Worm (Caenorhabditis elegans) whole organism, late embryonic: ENCODE measurements around the gene srh-127.

Source experiments
- F13H6.1 ChIP-seq: sonication (generic microtip); optimal IDR thresholded peaks from 2 replicates; lab custom pipeline; 2016; ENCODE audit warnings: missing genetic modification characterization, missing compliant biosample characterization
- ahr-1 ChIP-seq: sonication (generic microtip); optimal IDR thresholded peaks from 2 replicates; lab custom pipeline; 2016; ENCODE audit warnings: missing genetic modification characterization, missing compliant biosample characterization
- ama-1 ChIP-seq: fragments of 150-350 bp; optimal IDR thresholded peaks from 2 replicates; lab custom pipeline; 2014
- ceh-22 ChIP-seq: sonication (generic microtip); optimal IDR thresholded peaks from 2 replicates; lab custom pipeline; 2017; ENCODE audit warnings: missing biosample characterization, missing genetic modification characterization
- fkh-10 ChIP-seq: fragments of 150-350 bp; optimal IDR thresholded peaks from 2 replicates; lab custom pipeline; 2014; ENCODE audit warnings: missing biosample characterization, missing genetic modification reagents, missing genetic modification characterization
- pqm-1 ChIP-seq: sonication (generic microtip); optimal IDR thresholded peaks from 2 replicates; lab custom pipeline; 2016; ENCODE audit warnings: missing genetic modification characterization, missing compliant biosample characterization

DNA sequence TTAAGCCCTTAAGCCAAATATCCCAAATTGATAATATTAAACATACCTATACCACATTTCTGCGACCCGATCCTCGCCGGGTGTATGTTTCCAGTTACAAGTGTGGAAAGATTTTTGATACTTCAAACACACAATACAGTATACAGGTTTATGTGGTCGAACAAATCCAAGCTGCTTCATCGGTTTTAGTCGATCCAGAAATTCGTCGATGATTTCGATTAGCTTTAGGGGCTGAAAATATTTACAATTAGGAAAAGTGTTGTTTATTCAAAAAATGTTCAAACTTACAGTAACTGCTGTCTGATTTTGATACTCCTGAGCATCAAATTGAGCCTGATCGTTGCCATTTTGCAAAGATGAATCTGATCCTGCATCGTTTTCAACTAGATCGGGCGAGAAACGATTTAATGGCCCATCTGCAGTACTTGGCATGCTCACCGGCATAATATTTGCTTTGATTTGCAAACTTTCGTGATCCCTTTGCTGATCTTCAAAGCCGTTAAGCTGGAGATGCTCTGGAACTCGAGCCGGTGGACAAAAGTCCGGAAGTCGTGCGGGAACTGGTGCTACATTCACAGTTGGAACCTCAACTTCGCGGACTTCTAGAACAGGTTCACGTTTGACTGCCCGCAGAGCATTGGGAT, 16.8 kb upstream of the srh-127 start:
- TF ChIP-seq ama-1 (no peak), ahr-1 (tag; lab: Kevin White, UChicago) (no peak), pqm-1 (tag; lab: Kevin White, UChicago) (no peak), ceh-22 (no peak), fkh-10 (GFP tag; lab: Kevin White, UChicago) (no peak), F13H6.1 (tag; lab: Kevin White, UChicago) (no peak)
